Worm (Caenorhabditis elegans) whole organism, L2 larva: ENCODE measurements around the gene T04C12.7.
A peak's percentile ranks its signal among the peaks of the same experiment; 100 is the strongest.

Experiments used
- C34F6.9 ChIP-seq: fragments of 150-350 bp; optimal IDR thresholded peaks from 2 replicates; lab custom pipeline; 2014; ENCODE audit warnings: missing biosample characterization, missing genetic modification characterization
- F13H6.1 ChIP-seq: sonication (generic microtip); optimal IDR thresholded peaks from 2 replicates; lab custom pipeline; 2016; ENCODE audit warnings: missing genetic modification characterization, missing compliant biosample characterization
- R02D3.7 ChIP-seq: fragments of 150-350 bp; optimal IDR thresholded peaks from 2 replicates; lab custom pipeline; 2014; ENCODE audit warnings: missing biosample characterization, missing genetic modification characterization
- Y55F3AM.14 ChIP-seq: fragments of 200-800 bp; sonication (Bioruptor generic); optimal IDR thresholded peaks from 2 replicates; lab custom pipeline; 2018; ENCODE audit warnings: mild to moderate bottlenecking, missing genetic modification characterization, missing compliant biosample characterization
- ZK546.5 ChIP-seq: sonication (generic microtip); optimal IDR thresholded peaks from 2 replicates; lab custom pipeline; 2017; ENCODE audit warnings: missing biosample characterization, missing genetic modification characterization
- alr-1 ChIP-seq: fragments of 150-350 bp; optimal IDR thresholded peaks from 2 replicates; lab custom pipeline; 2014; ENCODE audit warnings: missing biosample characterization, missing genetic modification characterization
- aly-2 ChIP-seq: fragments of 150-350 bp; optimal IDR thresholded peaks from 2 replicates; lab custom pipeline; 2014; ENCODE audit warnings: missing biosample characterization, missing genetic modification characterization
- ama-1 ChIP-seq: fragments of 150-350 bp; optimal IDR thresholded peaks from 2 replicates; lab custom pipeline; 2018; ENCODE audit warnings: inconsistent platforms
- blmp-1 ChIP-seq: sonication (generic microtip); optimal IDR thresholded peaks from 2 replicates; lab custom pipeline; 2017; ENCODE audit warnings: missing genetic modification characterization, mild to moderate bottlenecking, missing compliant biosample characterization, antibody characterized with exemption, moderate library complexity; ENCODE audit not compliant: insufficient read depth
- ceh-16 ChIP-seq: fragments of 150-350 bp; optimal IDR thresholded peaks from 2 replicates; lab custom pipeline; 2014; ENCODE audit warnings: missing biosample characterization, missing genetic modification characterization
- ceh-82 ChIP-seq: fragments of 150-350 bp; optimal IDR thresholded peaks from 2 replicates; lab custom pipeline; 2014; ENCODE audit warnings: missing biosample characterization, missing genetic modification characterization
- crh-2 ChIP-seq: sonication (generic microtip); optimal IDR thresholded peaks from 2 replicates; lab custom pipeline; 2017; ENCODE audit warnings: missing biosample characterization, missing genetic modification characterization
- dmd-4 ChIP-seq: sonication (generic microtip); optimal IDR thresholded peaks from 2 replicates; lab custom pipeline; 2017; ENCODE audit warnings: missing biosample characterization, missing genetic modification characterization
- egl-27 ChIP-seq: sonication (generic microtip); optimal IDR thresholded peaks from 3 replicates; lab custom pipeline; 2017; ENCODE audit warnings: missing biosample characterization, missing genetic modification reagents, missing genetic modification characterization
- elt-1 ChIP-seq: fragments of 150-350 bp; optimal IDR thresholded peaks from 2 replicates; lab custom pipeline; 2014; ENCODE audit warnings: missing biosample characterization, missing genetic modification characterization
- elt-3 ChIP-seq: sonication (generic microtip); optimal IDR thresholded peaks from 2 replicates; lab custom pipeline; 2017; ENCODE audit warnings: missing biosample characterization, missing genetic modification characterization
- fos-1 ChIP-seq: fragments of 150-350 bp; optimal IDR thresholded peaks from 2 replicates; lab custom pipeline; 2014; ENCODE audit warnings: missing biosample characterization, missing genetic modification characterization
- gmeb-1 ChIP-seq: fragments of 150-350 bp; optimal IDR thresholded peaks from 2 replicates; lab custom pipeline; 2014; ENCODE audit warnings: missing biosample characterization, missing genetic modification characterization
- lin-11 ChIP-seq: fragments of 150-350 bp; sonication (generic microtip); optimal IDR thresholded peaks from 2 replicates; lab custom pipeline; 2014; ENCODE audit warnings: missing biosample characterization, missing genetic modification characterization, inconsistent platforms, mixed read lengths
- lin-13 ChIP-seq: fragments of 150-350 bp; optimal IDR thresholded peaks from 2 replicates; lab custom pipeline; 2014; ENCODE audit warnings: missing biosample characterization, missing genetic modification reagents, missing genetic modification characterization
- lin-39 ChIP-seq: fragments of 150-350 bp; optimal IDR thresholded peaks from 2 replicates; lab custom pipeline; 2014; ENCODE audit warnings: missing biosample characterization, missing genetic modification reagents, missing genetic modification characterization
- lsy-2 ChIP-seq, 2 experiments: fragments of 150-350 bp in 1 of 2; sonication (generic microtip) in 1 of 2; optimal IDR thresholded peaks; 2 replicates each; lab custom pipeline; 2014 to 2017; ENCODE audit warnings: missing biosample characterization in 2 of 2, missing genetic modification characterization in 2 of 2
- mab-5 ChIP-seq: fragments of 150-350 bp; optimal IDR thresholded peaks from 2 replicates; lab custom pipeline; 2014; ENCODE audit warnings: missing biosample characterization, missing genetic modification characterization
- mbf-1 ChIP-seq: sonication (generic microtip); optimal IDR thresholded peaks from 2 replicates; lab custom pipeline; 2017; ENCODE audit warnings: missing biosample characterization, missing genetic modification characterization
- mdl-1 ChIP-seq, 2 experiments: fragments of 150-350 bp in 1 of 2; sonication (generic microtip) in 1 of 2; optimal IDR thresholded peaks; 2 replicates each; lab custom pipeline; 2017; ENCODE audit warnings: missing biosample characterization in 2 of 2, missing genetic modification characterization in 2 of 2
- nhr-10 ChIP-seq: sonication (generic microtip); optimal IDR thresholded peaks from 2 replicates; lab custom pipeline; 2017; ENCODE audit warnings: missing biosample characterization, missing genetic modification characterization
- nhr-11 ChIP-seq: fragments of 150-350 bp; optimal IDR thresholded peaks from 2 replicates; lab custom pipeline; 2014; ENCODE audit warnings: missing biosample characterization, missing genetic modification characterization
- nhr-12 ChIP-seq: fragments of 150-350 bp; optimal IDR thresholded peaks from 2 replicates; lab custom pipeline; 2014; ENCODE audit warnings: missing biosample characterization, missing genetic modification characterization
- nhr-129 ChIP-seq: fragments of 150-350 bp; optimal IDR thresholded peaks from 2 replicates; lab custom pipeline; 2014; ENCODE audit warnings: missing biosample characterization, missing genetic modification characterization
- nhr-21 ChIP-seq: fragments of 150-350 bp; optimal IDR thresholded peaks from 2 replicates; lab custom pipeline; 2014; ENCODE audit warnings: missing biosample characterization, missing genetic modification characterization
- nhr-23 ChIP-seq: fragments of 150-350 bp; optimal IDR thresholded peaks from 2 replicates; lab custom pipeline; 2014; ENCODE audit warnings: missing biosample characterization, missing genetic modification reagents, missing genetic modification characterization
- nhr-237 ChIP-seq: fragments of 150-350 bp; optimal IDR thresholded peaks from 2 replicates; lab custom pipeline; 2014; ENCODE audit warnings: missing biosample characterization, missing genetic modification characterization
- nhr-25 ChIP-seq: fragments of 150-350 bp; sonication (generic microtip); optimal IDR thresholded peaks from 3 replicates; lab custom pipeline; 2014; ENCODE audit warnings: missing biosample characterization, missing genetic modification characterization
- nhr-6 ChIP-seq: fragments of 150-350 bp; optimal IDR thresholded peaks from 2 replicates; lab custom pipeline; 2014; ENCODE audit warnings: missing biosample characterization, missing genetic modification characterization
- nhr-77 ChIP-seq: fragments of 150-350 bp; optimal IDR thresholded peaks from 2 replicates; lab custom pipeline; 2014; ENCODE audit warnings: missing biosample characterization, missing genetic modification characterization
- peb-1 ChIP-seq: fragments of 150-350 bp; optimal IDR thresholded peaks from 2 replicates; lab custom pipeline; 2014; ENCODE audit warnings: missing biosample characterization, missing genetic modification characterization
- sem-4 ChIP-seq: fragments of 150-350 bp; optimal IDR thresholded peaks from 2 replicates; lab custom pipeline; 2014; ENCODE audit warnings: missing biosample characterization, missing genetic modification reagents, missing genetic modification characterization
- skn-1 ChIP-seq: sonication (generic microtip); optimal IDR thresholded peaks from 2 replicates; lab custom pipeline; 2017; ENCODE audit warnings: missing biosample characterization, missing genetic modification characterization
- sma-3 ChIP-seq: sonication (generic microtip); optimal IDR thresholded peaks from 2 replicates; lab custom pipeline; 2016; ENCODE audit warnings: missing genetic modification reagents, missing genetic modification characterization, missing compliant biosample characterization
- sma-9 ChIP-seq, 2 experiments: fragments of 150-350 bp in 1 of 2; sonication (generic microtip) in 1 of 2; optimal IDR thresholded peaks; 2 replicates each; lab custom pipeline; 2014 to 2016; ENCODE audit warnings: missing genetic modification characterization in 2 of 2, mild to moderate bottlenecking in 1 of 2, missing biosample characterization in 1 of 2, missing compliant biosample characterization in 1 of 2, missing genetic modification reagents in 1 of 2, moderate library complexity in 1 of 2
- snpc-4 ChIP-seq: fragments of 150-350 bp; optimal IDR thresholded peaks from 2 replicates; lab custom pipeline; 2014; ENCODE audit warnings: missing biosample characterization, missing genetic modification characterization
- unc-39 ChIP-seq: fragments of 150-350 bp; optimal IDR thresholded peaks from 2 replicates; lab custom pipeline; 2014; ENCODE audit warnings: missing biosample characterization, missing genetic modification characterization
- unc-55 ChIP-seq: fragments of 150-350 bp; sonication (generic microtip); optimal IDR thresholded peaks from 3 replicates; lab custom pipeline; 2014; ENCODE audit warnings: missing biosample characterization, missing genetic modification reagents, missing genetic modification characterization
- unc-62 ChIP-seq: fragments of 150-350 bp; optimal IDR thresholded peaks from 2 replicates; lab custom pipeline; 2014; ENCODE audit warnings: missing biosample characterization, missing genetic modification reagents, missing genetic modification characterization
- zag-1 ChIP-seq: fragments of 150-350 bp; optimal IDR thresholded peaks from 2 replicates; lab custom pipeline; 2014; ENCODE audit warnings: missing biosample characterization, missing genetic modification characterization
- ztf-1 ChIP-seq: fragments of 200-800 bp; sonication (Bioruptor generic); conservative IDR thresholded peaks from 2 replicates; pipeline ENCODE4 v1.3.6; 2022; ENCODE audit warnings: missing genetic modification characterization, missing compliant biosample characterization
- ztf-11 ChIP-seq: sonication (generic microtip); optimal IDR thresholded peaks from 2 replicates; lab custom pipeline; 2017; ENCODE audit warnings: missing biosample characterization, missing genetic modification characterization
- ztf-4 ChIP-seq: fragments of 150-350 bp; optimal IDR thresholded peaks from 2 replicates; lab custom pipeline; 2014; ENCODE audit warnings: missing biosample characterization, missing genetic modification characterization

Gene T04C12.7

DNA sequence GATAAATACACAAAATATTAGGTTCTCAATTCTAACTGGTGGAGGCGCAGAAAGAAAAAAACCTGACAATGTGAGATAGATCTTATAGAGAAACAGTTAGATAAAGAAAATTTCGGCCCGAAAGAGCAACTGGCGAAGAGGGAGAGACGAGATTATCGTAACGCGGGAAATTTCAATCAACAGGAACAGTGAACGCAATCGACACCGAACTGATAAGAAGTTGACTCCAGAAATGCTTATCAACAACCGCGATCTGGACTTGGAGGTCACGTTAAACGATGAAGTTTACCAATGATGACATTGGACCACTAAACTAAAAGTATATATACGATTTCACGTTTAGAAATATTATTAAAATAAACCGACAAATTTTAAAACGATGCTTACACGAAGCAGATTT is 22.5 kb downstream of the T04C12.7 start:
- TF ChIP-seq ztf-4 (tag; lab: Kevin White, UChicago), result peak; percentile 77
- TF ChIP-seq nhr-23, result no peak
- peak in 1 of 2 experiments; percentile 40 for TF ChIP-seq lsy-2 (tag; optimal IDR thresholded peaks at IDR 0.05; lab: Kevin White, UChicago)
- peak; percentile 14 for TF ChIP-seq C34F6.9 (tag; lab: Kevin White, UChicago)
- peak; percentile 31 for TF ChIP-seq crh-2 (tag; lab: Kevin White, UChicago)
- no peak for TF ChIP-seq Y55F3AM.14 (GFP tag; lab: Kevin White, UChicago)
- no peak for TF ChIP-seq ztf-11 (tag; lab: Kevin White, UChicago)
- TF ChIP-seq unc-62, result peak; percentile 38
- no peak for TF ChIP-seq ZK546.5 (tag; lab: Kevin White, UChicago)
- TF ChIP-seq elt-1 (tag; lab: Kevin White, UChicago), result no peak
- TF ChIP-seq fos-1, result peak; percentile 46
- peak; percentile 43 for TF ChIP-seq nhr-129 (tag; lab: Kevin White, UChicago)
- peak; percentile 32 for TF ChIP-seq lin-13 (GFP tag; lab: Kevin White, UChicago)
- peak; percentile 25 for TF ChIP-seq sma-9 (GFP tag; optimal IDR thresholded peaks at IDR 0.05; lab: Kevin White, UChicago)
- no peak for TF ChIP-seq sma-9 (tag; optimal IDR thresholded peaks at IDR 0.05; lab: Kevin White, UChicago)
- TF ChIP-seq nhr-21 (tag; lab: Kevin White, UChicago), result no peak
- peak; percentile 79 for TF ChIP-seq ama-1 (lab: Kevin White, UChicago)
- no peak for TF ChIP-seq sma-3
- TF ChIP-seq unc-39 (tag; lab: Kevin White, UChicago), result no peak

ce11 chrV:11078104-11078724 is 24.3 kb downstream of the T04C12.7 start, which contains the start of gene act-2:
Gene act-2, minus strand, starts transcription at chrV:11078154.
- TF ChIP-seq nhr-10 (tag; lab: Kevin White, UChicago) (no peak), aly-2 (tag; lab: Kevin White, UChicago) (no peak), zag-1 (tag; lab: Kevin White, UChicago) (peak; percentile 15), nhr-23 (no peak), lin-39 (tag; lab: Kevin White, UChicago) (no peak), nhr-129 (tag; lab: Kevin White, UChicago) (peak; percentile 76), lsy-2 (tag; optimal IDR thresholded peaks at IDR 0.05; lab: Kevin White, UChicago) (peak in 1 of 2 experiments; percentile 75), lin-13 (GFP tag; lab: Kevin White, UChicago) (peak; percentile 74), sma-3 (peak; percentile 87), ztf-11 (tag; lab: Kevin White, UChicago) (no peak), blmp-1 (tag; lab: Kevin White, UChicago) (peak; percentile 57), nhr-77 (tag; lab: Kevin White, UChicago) (no peak), peb-1 (tag; lab: Kevin White, UChicago) (no peak), sem-4 (tag; lab: Kevin White, UChicago) (peak; percentile 80), lin-11 (tag; lab: Kevin White, UChicago) (peak; percentile 76), sma-9 (GFP tag; optimal IDR thresholded peaks at IDR 0.05; lab: Kevin White, UChicago) (peak; percentile 8), sma-9 (tag; optimal IDR thresholded peaks at IDR 0.05; lab: Kevin White, UChicago) (no peak), R02D3.7 (tag; lab: Kevin White, UChicago) (no peak), nhr-11 (no peak), fos-1 (peak; percentile 97), nhr-25 (tag; lab: Kevin White, UChicago) (peak; percentile 84), unc-39 (tag; lab: Kevin White, UChicago) (no peak), nhr-12 (no peak), unc-55 (GFP tag; lab: Kevin White, UChicago) (peak; percentile 86), nhr-6 (tag; lab: Kevin White, UChicago) (no peak), C34F6.9 (tag; lab: Kevin White, UChicago) (peak; percentile 88), alr-1 (no peak), Y55F3AM.14 (GFP tag; lab: Kevin White, UChicago) (no peak), egl-27 (no peak), skn-1 (tag; lab: Kevin White, UChicago) (no peak), F13H6.1 (tag; lab: Kevin White, UChicago) (peak; percentile 44), elt-1 (tag; lab: Kevin White, UChicago) (no peak), ZK546.5 (tag; lab: Kevin White, UChicago) (no peak), gmeb-1 (tag; lab: Kevin White, UChicago) (peak; percentile 69), ama-1 (lab: Kevin White, UChicago) (peak; percentile 40), ztf-4 (tag; lab: Kevin White, UChicago) (peak; percentile 50), dmd-4 (tag; lab: Kevin White, UChicago) (no peak), crh-2 (tag; lab: Kevin White, UChicago) (peak; percentile 86), elt-3 (tag; lab: Kevin White, UChicago) (no peak), mbf-1 (tag; lab: Kevin White, UChicago) (no peak), mdl-1 (tag; optimal IDR thresholded peaks at IDR 0.05; lab: Kevin White, UChicago) (no peak), mab-5 (tag; lab: Kevin White, UChicago) (peak; percentile 21), ceh-16 (tag; lab: Kevin White, UChicago) (peak; percentile 64), ceh-82 (tag; lab: Kevin White, UChicago) (no peak), nhr-237 (tag; lab: Kevin White, UChicago) (no peak), nhr-21 (tag; lab: Kevin White, UChicago) (peak; percentile 20), unc-62 (no peak), ztf-1 (GFP tag; lab: Robert Waterston, UW) (no peak), snpc-4 (tag; lab: Kevin White, UChicago) (peak; percentile 55)
